Worm (Caenorhabditis elegans) whole organism, L2 larva: ENCODE results near the gene srsx-15.

Experiments
- C34F6.9 ChIP-seq: fragments of 150-350 bp; optimal IDR thresholded peaks from 2 replicates; lab custom pipeline; 2014; ENCODE audit warnings: missing biosample characterization, missing genetic modification characterization
- F13H6.1 ChIP-seq: sonication (generic microtip); optimal IDR thresholded peaks from 2 replicates; lab custom pipeline; 2016; ENCODE audit warnings: missing genetic modification characterization, missing compliant biosample characterization
- R02D3.7 ChIP-seq: fragments of 150-350 bp; optimal IDR thresholded peaks from 2 replicates; lab custom pipeline; 2014; ENCODE audit warnings: missing biosample characterization, missing genetic modification characterization
- Y55F3AM.14 ChIP-seq: fragments of 200-800 bp; sonication (Bioruptor generic); optimal IDR thresholded peaks from 2 replicates; lab custom pipeline; 2018; ENCODE audit warnings: mild to moderate bottlenecking, missing genetic modification characterization, missing compliant biosample characterization
- ZK546.5 ChIP-seq: sonication (generic microtip); optimal IDR thresholded peaks from 2 replicates; lab custom pipeline; 2017; ENCODE audit warnings: missing biosample characterization, missing genetic modification characterization
- alr-1 ChIP-seq: fragments of 150-350 bp; optimal IDR thresholded peaks from 2 replicates; lab custom pipeline; 2014; ENCODE audit warnings: missing biosample characterization, missing genetic modification characterization
- aly-2 ChIP-seq: fragments of 150-350 bp; optimal IDR thresholded peaks from 2 replicates; lab custom pipeline; 2014; ENCODE audit warnings: missing biosample characterization, missing genetic modification characterization
- ama-1 ChIP-seq: fragments of 150-350 bp; optimal IDR thresholded peaks from 2 replicates; lab custom pipeline; 2018; ENCODE audit warnings: inconsistent platforms
- blmp-1 ChIP-seq: sonication (generic microtip); optimal IDR thresholded peaks from 2 replicates; lab custom pipeline; 2017; ENCODE audit warnings: missing genetic modification characterization, mild to moderate bottlenecking, missing compliant biosample characterization, antibody characterized with exemption, moderate library complexity; ENCODE audit not compliant: insufficient read depth
- ceh-82 ChIP-seq: fragments of 150-350 bp; optimal IDR thresholded peaks from 2 replicates; lab custom pipeline; 2014; ENCODE audit warnings: missing biosample characterization, missing genetic modification characterization
- crh-2 ChIP-seq: sonication (generic microtip); optimal IDR thresholded peaks from 2 replicates; lab custom pipeline; 2017; ENCODE audit warnings: missing biosample characterization, missing genetic modification characterization
- dmd-4 ChIP-seq: sonication (generic microtip); optimal IDR thresholded peaks from 2 replicates; lab custom pipeline; 2017; ENCODE audit warnings: missing biosample characterization, missing genetic modification characterization
- egl-27 ChIP-seq: sonication (generic microtip); optimal IDR thresholded peaks from 3 replicates; lab custom pipeline; 2017; ENCODE audit warnings: missing biosample characterization, missing genetic modification reagents, missing genetic modification characterization
- elt-1 ChIP-seq: fragments of 150-350 bp; optimal IDR thresholded peaks from 2 replicates; lab custom pipeline; 2014; ENCODE audit warnings: missing biosample characterization, missing genetic modification characterization
- elt-3 ChIP-seq: sonication (generic microtip); optimal IDR thresholded peaks from 2 replicates; lab custom pipeline; 2017; ENCODE audit warnings: missing biosample characterization, missing genetic modification characterization
- fos-1 ChIP-seq: fragments of 150-350 bp; optimal IDR thresholded peaks from 2 replicates; lab custom pipeline; 2014; ENCODE audit warnings: missing biosample characterization, missing genetic modification characterization
- gmeb-1 ChIP-seq: fragments of 150-350 bp; optimal IDR thresholded peaks from 2 replicates; lab custom pipeline; 2014; ENCODE audit warnings: missing biosample characterization, missing genetic modification characterization
- lin-11 ChIP-seq: fragments of 150-350 bp; sonication (generic microtip); optimal IDR thresholded peaks from 2 replicates; lab custom pipeline; 2014; ENCODE audit warnings: missing biosample characterization, missing genetic modification characterization, inconsistent platforms, mixed read lengths
- lin-13 ChIP-seq: fragments of 150-350 bp; optimal IDR thresholded peaks from 2 replicates; lab custom pipeline; 2014; ENCODE audit warnings: missing biosample characterization, missing genetic modification reagents, missing genetic modification characterization
- lin-39 ChIP-seq: fragments of 150-350 bp; optimal IDR thresholded peaks from 2 replicates; lab custom pipeline; 2014; ENCODE audit warnings: missing biosample characterization, missing genetic modification reagents, missing genetic modification characterization
- lsy-2 ChIP-seq, 2 experiments: fragments of 150-350 bp in 1 of 2; sonication (generic microtip) in 1 of 2; optimal IDR thresholded peaks; 2 replicates each; lab custom pipeline; 2014 to 2017; ENCODE audit warnings: missing biosample characterization in 2 of 2, missing genetic modification characterization in 2 of 2
- mab-5 ChIP-seq: fragments of 150-350 bp; optimal IDR thresholded peaks from 2 replicates; lab custom pipeline; 2014; ENCODE audit warnings: missing biosample characterization, missing genetic modification characterization
- mbf-1 ChIP-seq: sonication (generic microtip); optimal IDR thresholded peaks from 2 replicates; lab custom pipeline; 2017; ENCODE audit warnings: missing biosample characterization, missing genetic modification characterization
- mdl-1 ChIP-seq, 2 experiments: fragments of 150-350 bp in 1 of 2; sonication (generic microtip) in 1 of 2; optimal IDR thresholded peaks; 2 replicates each; lab custom pipeline; 2017; ENCODE audit warnings: missing biosample characterization in 2 of 2, missing genetic modification characterization in 2 of 2
- nhr-10 ChIP-seq: sonication (generic microtip); optimal IDR thresholded peaks from 2 replicates; lab custom pipeline; 2017; ENCODE audit warnings: missing biosample characterization, missing genetic modification characterization
- nhr-11 ChIP-seq: fragments of 150-350 bp; optimal IDR thresholded peaks from 2 replicates; lab custom pipeline; 2014; ENCODE audit warnings: missing biosample characterization, missing genetic modification characterization
- nhr-12 ChIP-seq: fragments of 150-350 bp; optimal IDR thresholded peaks from 2 replicates; lab custom pipeline; 2014; ENCODE audit warnings: missing biosample characterization, missing genetic modification characterization
- nhr-129 ChIP-seq: fragments of 150-350 bp; optimal IDR thresholded peaks from 2 replicates; lab custom pipeline; 2014; ENCODE audit warnings: missing biosample characterization, missing genetic modification characterization
- nhr-21 ChIP-seq: fragments of 150-350 bp; optimal IDR thresholded peaks from 2 replicates; lab custom pipeline; 2014; ENCODE audit warnings: missing biosample characterization, missing genetic modification characterization
- nhr-23 ChIP-seq: fragments of 150-350 bp; optimal IDR thresholded peaks from 2 replicates; lab custom pipeline; 2014; ENCODE audit warnings: missing biosample characterization, missing genetic modification reagents, missing genetic modification characterization
- nhr-237 ChIP-seq: fragments of 150-350 bp; optimal IDR thresholded peaks from 2 replicates; lab custom pipeline; 2014; ENCODE audit warnings: missing biosample characterization, missing genetic modification characterization
- nhr-25 ChIP-seq: fragments of 150-350 bp; sonication (generic microtip); optimal IDR thresholded peaks from 3 replicates; lab custom pipeline; 2014; ENCODE audit warnings: missing biosample characterization, missing genetic modification characterization
- nhr-6 ChIP-seq: fragments of 150-350 bp; optimal IDR thresholded peaks from 2 replicates; lab custom pipeline; 2014; ENCODE audit warnings: missing biosample characterization, missing genetic modification characterization
- nhr-77 ChIP-seq: fragments of 150-350 bp; optimal IDR thresholded peaks from 2 replicates; lab custom pipeline; 2014; ENCODE audit warnings: missing biosample characterization, missing genetic modification characterization
- peb-1 ChIP-seq: fragments of 150-350 bp; optimal IDR thresholded peaks from 2 replicates; lab custom pipeline; 2014; ENCODE audit warnings: missing biosample characterization, missing genetic modification characterization
- sem-4 ChIP-seq: fragments of 150-350 bp; optimal IDR thresholded peaks from 2 replicates; lab custom pipeline; 2014; ENCODE audit warnings: missing biosample characterization, missing genetic modification reagents, missing genetic modification characterization
- skn-1 ChIP-seq: sonication (generic microtip); optimal IDR thresholded peaks from 2 replicates; lab custom pipeline; 2017; ENCODE audit warnings: missing biosample characterization, missing genetic modification characterization
- sma-3 ChIP-seq: sonication (generic microtip); optimal IDR thresholded peaks from 2 replicates; lab custom pipeline; 2016; ENCODE audit warnings: missing genetic modification reagents, missing genetic modification characterization, missing compliant biosample characterization
- sma-9 ChIP-seq, 2 experiments: fragments of 150-350 bp in 1 of 2; sonication (generic microtip) in 1 of 2; optimal IDR thresholded peaks; 2 replicates each; lab custom pipeline; 2014 to 2016; ENCODE audit warnings: missing genetic modification characterization in 2 of 2, mild to moderate bottlenecking in 1 of 2, missing biosample characterization in 1 of 2, missing compliant biosample characterization in 1 of 2, missing genetic modification reagents in 1 of 2, moderate library complexity in 1 of 2
- snpc-4 ChIP-seq: fragments of 150-350 bp; optimal IDR thresholded peaks from 2 replicates; lab custom pipeline; 2014; ENCODE audit warnings: missing biosample characterization, missing genetic modification characterization
- unc-39 ChIP-seq: fragments of 150-350 bp; optimal IDR thresholded peaks from 2 replicates; lab custom pipeline; 2014; ENCODE audit warnings: missing biosample characterization, missing genetic modification characterization
- unc-55 ChIP-seq: fragments of 150-350 bp; sonication (generic microtip); optimal IDR thresholded peaks from 3 replicates; lab custom pipeline; 2014; ENCODE audit warnings: missing biosample characterization, missing genetic modification reagents, missing genetic modification characterization
- unc-62 ChIP-seq: fragments of 150-350 bp; optimal IDR thresholded peaks from 2 replicates; lab custom pipeline; 2014; ENCODE audit warnings: missing biosample characterization, missing genetic modification reagents, missing genetic modification characterization
- zag-1 ChIP-seq: fragments of 150-350 bp; optimal IDR thresholded peaks from 2 replicates; lab custom pipeline; 2014; ENCODE audit warnings: missing biosample characterization, missing genetic modification characterization
- ztf-1 ChIP-seq: fragments of 200-800 bp; sonication (Bioruptor generic); conservative IDR thresholded peaks from 2 replicates; pipeline ENCODE4 v1.3.6; 2022; ENCODE audit warnings: missing genetic modification characterization, missing compliant biosample characterization
- ztf-11 ChIP-seq: sonication (generic microtip); optimal IDR thresholded peaks from 2 replicates; lab custom pipeline; 2017; ENCODE audit warnings: missing biosample characterization, missing genetic modification characterization
- ztf-4 ChIP-seq: fragments of 150-350 bp; optimal IDR thresholded peaks from 2 replicates; lab custom pipeline; 2014; ENCODE audit warnings: missing biosample characterization, missing genetic modification characterization

The srsx-15 gene

DNA sequence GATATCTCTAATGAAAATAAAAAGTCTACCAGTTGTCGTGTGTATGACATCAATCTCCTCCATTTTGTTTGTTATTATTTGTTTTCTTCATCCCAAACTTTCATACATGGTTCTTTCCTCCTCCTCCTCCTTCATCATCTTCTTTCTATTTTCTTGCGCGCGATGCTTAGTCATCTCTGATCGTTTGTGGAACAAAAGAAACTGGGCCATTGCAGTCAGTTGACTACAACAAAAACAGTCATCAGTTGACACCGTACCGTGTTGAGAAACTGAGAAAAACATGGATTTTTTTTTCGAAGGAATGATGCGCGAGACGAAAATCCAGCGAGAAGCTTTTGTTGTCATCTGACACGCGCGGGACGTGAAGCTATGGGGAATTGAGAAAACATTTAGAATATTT is 18.4 kb downstream of the srsx-15 start:
- TF ChIP-seq sma-3 (peak; percentile 38), unc-55 (GFP tag; lab: Kevin White, UChicago) (peak; percentile 12), fos-1 (tag; lab: Kevin White, UChicago) (peak; percentile 28), lin-13 (GFP tag; lab: Kevin White, UChicago) (no peak), mbf-1 (tag; lab: Kevin White, UChicago) (no peak), nhr-129 (tag; lab: Kevin White, UChicago) (peak; percentile 19), unc-39 (tag; lab: Kevin White, UChicago) (no peak), sem-4 (tag; lab: Kevin White, UChicago) (peak; percentile 19), nhr-21 (tag; lab: Kevin White, UChicago) (peak; percentile 2)
- TF ChIP-seq, all 48 proteins: peak for 6

DNA sequence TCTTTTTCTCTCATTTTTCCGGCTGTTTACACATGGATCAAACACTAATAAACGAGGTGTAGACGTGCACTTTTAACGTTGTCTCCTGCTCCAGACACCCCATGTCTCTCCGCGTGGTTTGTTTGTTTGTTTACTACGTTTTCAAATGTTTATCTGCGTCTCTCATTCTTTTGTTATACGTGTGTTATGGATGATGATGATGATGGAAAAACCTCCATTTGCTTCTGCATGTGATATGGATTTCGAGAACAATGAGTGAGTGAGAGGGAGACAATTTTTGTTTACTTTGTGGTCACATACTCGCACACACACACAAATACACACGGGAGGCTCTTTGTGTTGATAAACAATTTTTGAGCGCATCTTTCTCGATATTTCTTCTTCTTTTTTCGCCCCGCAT is 19.2 kb downstream of the srsx-15 start:
- TF ChIP-seq skn-1 (tag; lab: Kevin White, UChicago) (peak; percentile 75), dmd-4 (tag; lab: Kevin White, UChicago) (no peak), crh-2 (tag; lab: Kevin White, UChicago) (peak; percentile 92), zag-1 (peak; percentile 70), nhr-25 (tag; lab: Kevin White, UChicago) (peak; percentile 8), lin-39 (no peak), nhr-129 (tag; lab: Kevin White, UChicago) (peak; percentile 97), nhr-11 (no peak), ztf-4 (tag; lab: Kevin White, UChicago) (peak; percentile 81), nhr-77 (tag; lab: Kevin White, UChicago) (no peak), blmp-1 (tag; lab: Kevin White, UChicago) (no peak), mdl-1 (tag; optimal IDR thresholded peaks at IDR 0.05; lab: Kevin White, UChicago) (peak; percentile 6 to 79), ztf-1 (GFP tag; lab: Robert Waterston, UW) (no peak), Y55F3AM.14 (GFP tag; lab: Kevin White, UChicago) (peak; percentile 76), sma-9 (GFP tag; optimal IDR thresholded peaks at IDR 0.05; lab: Kevin White, UChicago) (peak; percentile 94), sma-9 (tag; optimal IDR thresholded peaks at IDR 0.05; lab: Kevin White, UChicago) (no peak), nhr-12 (tag; lab: Kevin White, UChicago) (no peak), nhr-10 (tag; lab: Kevin White, UChicago) (no peak), unc-55 (GFP tag; lab: Kevin White, UChicago) (peak; percentile 74), mab-5 (tag; lab: Kevin White, UChicago) (no peak), nhr-6 (tag; lab: Kevin White, UChicago) (peak; percentile 78), R02D3.7 (tag; lab: Kevin White, UChicago) (no peak), egl-27 (tag; lab: Kevin White, UChicago) (peak; percentile 88), ztf-11 (tag; lab: Kevin White, UChicago) (no peak), elt-1 (tag; lab: Kevin White, UChicago) (no peak), snpc-4 (peak; percentile 13), F13H6.1 (peak; percentile 97), lsy-2 (tag; optimal IDR thresholded peaks at IDR 0.05; lab: Kevin White, UChicago) (peak in 1 of 2 experiments; percentile 90), elt-3 (no peak), unc-62 (no peak), C34F6.9 (tag; lab: Kevin White, UChicago) (peak; percentile 92), lin-13 (GFP tag; lab: Kevin White, UChicago) (no peak), lin-11 (tag; lab: Kevin White, UChicago) (peak; percentile 61), unc-39 (tag; lab: Kevin White, UChicago) (no peak), nhr-237 (no peak), ZK546.5 (tag; lab: Kevin White, UChicago) (no peak), gmeb-1 (peak; percentile 5), alr-1 (tag; lab: Kevin White, UChicago) (peak; percentile 95), aly-2 (tag; lab: Kevin White, UChicago) (no peak), sem-4 (tag; lab: Kevin White, UChicago) (peak; percentile 49), fos-1 (tag; lab: Kevin White, UChicago) (peak; percentile 41), nhr-23 (tag; lab: Kevin White, UChicago) (no peak), ceh-82 (tag; lab: Kevin White, UChicago) (no peak), nhr-21 (tag; lab: Kevin White, UChicago) (peak; percentile 77), peb-1 (tag; lab: Kevin White, UChicago) (no peak), ama-1 (peak; percentile 32), sma-3 (peak; percentile 51)
